Fruit fly (Drosophila melanogaster) whole organism, wandering third instar larva: Measurements from ENCODE around the gene CG16825.

Experiments
- CG32264 ChIP-seq: fragments of 200-800 bp; sonication (Bioruptor generic); optimal IDR thresholded peaks from 2 replicates; lab custom pipeline; 2016; ENCODE audit warnings: missing biosample characterization, missing genetic modification characterization
- CG9705 ChIP-seq: fragments of 200-800 bp; sonication (Bioruptor generic); optimal IDR thresholded peaks from 2 replicates; lab custom pipeline; 2018; ENCODE audit warnings: missing biosample characterization, mild to moderate bottlenecking, missing genetic modification characterization
- CrebA ChIP-seq: fragments of 200-800 bp; sonication (Bioruptor generic); optimal IDR thresholded peaks from 2 replicates; lab custom pipeline; 2016; ENCODE audit warnings: missing biosample characterization, mild to moderate bottlenecking, missing genetic modification characterization, borderline replicate concordance
- Dfd ChIP-seq: fragments of >200 bp; optimal IDR thresholded peaks from 2 replicates; lab custom pipeline; 2017; ENCODE audit warnings: missing biosample characterization, missing genetic modification characterization
- Dif ChIP-seq: fragments of 200-275, 200-300 bp; sonication (Bioruptor generic); optimal IDR thresholded peaks from 2 replicates; lab custom pipeline; 2018; ENCODE audit warnings: missing biosample characterization, missing genetic modification characterization; ENCODE audit not compliant: partially characterized antibody
- HLH106 ChIP-seq: fragments of 200-800 bp; optimal IDR thresholded peaks from 3 replicates; lab custom pipeline; 2019; ENCODE audit warnings: missing biosample characterization, mild to moderate bottlenecking, missing genetic modification characterization, moderate library complexity
- Hnf4 ChIP-seq: fragments of 200-800 bp; sonication (Bioruptor generic); optimal IDR thresholded peaks from 2 replicates; lab custom pipeline; 2016; ENCODE audit warnings: missing biosample characterization, mild to moderate bottlenecking, missing genetic modification characterization
- Jra ChIP-seq: sonication (Bioruptor generic); optimal IDR thresholded peaks from 2 replicates; lab custom pipeline; 2016; ENCODE audit warnings: missing biosample characterization, missing genetic modification characterization
- Mio ChIP-seq: sonication (Bioruptor generic); optimal IDR thresholded peaks from 2 replicates; lab custom pipeline; 2016; ENCODE audit warnings: missing biosample characterization, missing genetic modification characterization
- Myc ChIP-seq: fragments of >200 bp; optimal IDR thresholded peaks from 2 replicates; lab custom pipeline; 2017
- N ChIP-seq: fragments of >200 bp; optimal IDR thresholded peaks from 2 replicates; lab custom pipeline; 2018; ENCODE audit warnings: missing biosample characterization, missing external identifiers, missing genetic modification characterization
- OdsH ChIP-seq: fragments of 200-800 bp; sonication (Bioruptor generic); optimal IDR thresholded peaks from 2 replicates; lab custom pipeline; 2016; ENCODE audit warnings: missing biosample characterization, mild to moderate bottlenecking, missing genetic modification characterization
- Rel ChIP-seq, 2 experiments: fragments of 200-800 bp; sonication (Bioruptor generic) in 1 of 2; optimal IDR thresholded peaks; 2 replicates in 1 of 2; 3 replicates in 1 of 2; lab custom pipeline; 2016 to 2019; ENCODE audit warnings: mild to moderate bottlenecking in 2 of 2, missing biosample characterization in 2 of 2, missing genetic modification characterization in 2 of 2, moderate library complexity in 1 of 2
- Sp1 ChIP-seq: fragments of 200-800 bp; sonication (Bioruptor generic); optimal IDR thresholded peaks from 3 replicates; lab custom pipeline; 2019; ENCODE audit warnings: missing biosample characterization, mild to moderate bottlenecking, missing genetic modification characterization, moderate library complexity
- Vsx2 ChIP-seq: fragments of 200-300, 225-300 bp; sonication (Bioruptor generic); optimal IDR thresholded peaks from 2 replicates; lab custom pipeline; 2018; ENCODE audit warnings: missing biosample characterization, missing genetic modification characterization; ENCODE audit not compliant: partially characterized antibody
- br ChIP-seq: fragments of 200-800 bp; sonication (Bioruptor generic); optimal IDR thresholded peaks from 2 replicates; lab custom pipeline; 2016; ENCODE audit warnings: missing biosample characterization, missing genetic modification characterization
- brk ChIP-seq: fragments of 200-800 bp; sonication (Bioruptor generic); optimal IDR thresholded peaks from 2 replicates; lab custom pipeline; 2016; ENCODE audit warnings: missing biosample characterization, mild to moderate bottlenecking, missing genetic modification characterization
- dl ChIP-seq, 2 experiments: fragments of 175-275, 200-275 bp in 1 of 2; fragments of 200-275 bp in 1 of 2; sonication (Bioruptor generic); optimal IDR thresholded peaks; lab custom pipeline; 2018; ENCODE audit warnings: mild to moderate bottlenecking in 2 of 2, missing biosample characterization in 2 of 2, missing genetic modification characterization in 2 of 2, moderate library complexity in 2 of 2; ENCODE audit not compliant: partially characterized antibody in 2 of 2, insufficient read depth in 1 of 2
- dmrt93B ChIP-seq: fragments of 200-800 bp; sonication (Bioruptor generic); optimal IDR thresholded peaks from 2 replicates; lab custom pipeline; 2018; ENCODE audit warnings: missing biosample characterization, mild to moderate bottlenecking, missing genetic modification characterization
- dsf ChIP-seq: sonication (Bioruptor generic); optimal IDR thresholded peaks from 2 replicates; lab custom pipeline; 2016; ENCODE audit warnings: missing biosample characterization, missing genetic modification characterization, borderline replicate concordance
- ey ChIP-seq: fragments of 200-800 bp; sonication (Bioruptor generic); optimal IDR thresholded peaks from 2 replicates; lab custom pipeline; 2016; ENCODE audit warnings: missing biosample characterization, missing genetic modification characterization
- fru ChIP-seq: fragments of 200-800 bp; sonication (Bioruptor generic); optimal IDR thresholded peaks from 3 replicates; lab custom pipeline; 2016; ENCODE audit warnings: missing biosample characterization, mild to moderate bottlenecking, missing genetic modification characterization
- jim ChIP-seq: fragments of 175-275, 200-325 bp; sonication (Bioruptor generic); optimal IDR thresholded peaks from 2 replicates; lab custom pipeline; 2016; ENCODE audit warnings: missing biosample characterization, mild to moderate bottlenecking, missing genetic modification characterization
- lola ChIP-seq: fragments of >200 bp; optimal IDR thresholded peaks from 2 replicates; lab custom pipeline; 2017; ENCODE audit warnings: missing biosample characterization, missing genetic modification characterization
- pan ChIP-seq: fragments of >200 bp; optimal IDR thresholded peaks from 2 replicates; lab custom pipeline; 2017
- psq ChIP-seq: fragments of 200-800 bp; sonication (Bioruptor generic); optimal IDR thresholded peaks from 3 replicates; lab custom pipeline; 2017; ENCODE audit warnings: missing biosample characterization, mild to moderate bottlenecking, missing genetic modification characterization, moderate library complexity
- rgr ChIP-seq: fragments of 200-800 bp; sonication (Bioruptor generic); optimal IDR thresholded peaks from 3 replicates; lab custom pipeline; 2016; ENCODE audit warnings: missing biosample characterization, mild to moderate bottlenecking, missing genetic modification characterization
- sage ChIP-seq: fragments of 200-800 bp; sonication (Bioruptor generic); optimal IDR thresholded peaks from 2 replicates; lab custom pipeline; 2016; ENCODE audit warnings: missing biosample characterization, mild to moderate bottlenecking, missing genetic modification characterization
- sv ChIP-seq: fragments of 200-800 bp; sonication (Bioruptor generic); optimal IDR thresholded peaks from 3 replicates; lab custom pipeline; 2016; ENCODE audit warnings: missing biosample characterization, missing genetic modification characterization
- tai ChIP-seq: sonication (Bioruptor generic); optimal IDR thresholded peaks from 2 replicates; lab custom pipeline; 2016; ENCODE audit warnings: missing biosample characterization, missing genetic modification characterization
- usp ChIP-seq: fragments of >200 bp; optimal IDR thresholded peaks from 2 replicates; lab custom pipeline; 2017; ENCODE audit warnings: missing biosample characterization, missing genetic modification characterization
- woc ChIP-seq: sonication (Bioruptor generic); optimal IDR thresholded peaks from 2 replicates; lab custom pipeline; 2016; ENCODE audit warnings: missing biosample characterization, mild to moderate bottlenecking, missing genetic modification characterization

CG16825 gene

DNA sequence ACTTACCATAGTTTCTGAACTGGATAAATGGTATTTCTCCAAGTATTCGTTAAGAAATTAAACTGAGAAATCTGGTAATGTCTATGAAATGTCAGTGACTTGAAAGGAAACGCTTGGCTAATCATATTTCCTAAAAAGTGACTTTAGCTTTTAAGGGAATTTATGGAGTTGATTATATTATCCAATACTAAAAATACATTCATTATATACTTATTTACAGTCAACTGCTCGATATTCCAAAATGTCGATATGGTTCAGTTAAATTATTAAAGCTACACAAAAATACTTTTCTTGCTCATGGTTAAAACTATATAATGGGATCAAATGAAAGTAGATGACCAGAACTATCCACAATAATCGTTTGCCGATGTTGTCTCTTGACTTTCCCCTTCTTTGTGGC is 38.8 kb upstream of the CG16825 start, which contains the start of gene CG31848:
Gene CG31848 (minus strand): TSS at position 101 of the 400 bp plus-strand sequence.
- TF ChIP-seq Myc (lab: Kevin White, UChicago) (no peak), woc (GFP tag; lab: Kevin White, UChicago) (no peak), brk (GFP tag; lab: Kevin White, UChicago) (no peak), OdsH (GFP tag; lab: Kevin White, UChicago) (no peak), CG9705 (GFP tag; lab: Kevin White, UChicago) (no peak), psq (GFP tag; lab: Kevin White, UChicago) (no peak), dmrt93B (no peak), sage (GFP tag; lab: Kevin White, UChicago) (no peak), Rel (GFP tag; optimal IDR thresholded peaks at IDR 0.05; lab: Kevin White, UChicago) (no peak), Rel (tag; optimal IDR thresholded peaks at IDR 0.05; lab: Kevin White, UChicago) (no peak), sv (no peak), jim (GFP tag; lab: Kevin White, UChicago) (no peak), CG32264 (no peak), rgr (GFP tag; lab: Kevin White, UChicago) (no peak), Hnf4 (GFP tag; lab: Kevin White, UChicago) (no peak), Jra (GFP tag; lab: Kevin White, UChicago) (no peak)
- TF ChIP-seq, all 38 proteins: peak for 0

DNA sequence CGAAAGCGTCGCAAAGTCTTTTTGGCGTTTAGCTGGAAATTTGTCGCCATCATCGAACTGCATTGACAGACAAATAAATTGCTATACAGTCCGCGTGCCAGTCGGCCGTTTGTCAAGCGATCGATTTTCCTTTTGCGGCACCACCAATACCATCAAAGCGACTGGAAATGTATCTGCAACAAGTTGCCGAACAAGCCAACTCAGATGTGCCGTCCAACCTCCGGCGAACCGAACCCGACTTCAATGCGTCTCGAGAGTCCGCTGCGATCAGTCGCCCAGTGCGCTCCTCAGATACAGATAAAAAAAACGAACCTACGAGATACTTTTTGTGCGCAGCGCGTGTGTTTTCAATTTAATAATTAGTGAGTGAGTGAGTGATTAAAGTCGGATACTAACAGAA is 38.0 kb upstream of the CG16825 start:
- TF ChIP-seq br (no peak), dmrt93B (no peak), dl (GFP tag; optimal IDR thresholded peaks at IDR 0.05; lab: Kevin White, UChicago; ENCODE audit: insufficient read depth in 1 of 2, partially characterized antibody in 2 of 2) (no peak), rgr (GFP tag; lab: Kevin White, UChicago) (no peak), N (no peak), woc (GFP tag; lab: Kevin White, UChicago) (no peak), ey (GFP tag; lab: Kevin White, UChicago) (no peak), Mio (GFP tag; lab: Kevin White, UChicago) (no peak), Vsx2 (no peak)

DNA sequence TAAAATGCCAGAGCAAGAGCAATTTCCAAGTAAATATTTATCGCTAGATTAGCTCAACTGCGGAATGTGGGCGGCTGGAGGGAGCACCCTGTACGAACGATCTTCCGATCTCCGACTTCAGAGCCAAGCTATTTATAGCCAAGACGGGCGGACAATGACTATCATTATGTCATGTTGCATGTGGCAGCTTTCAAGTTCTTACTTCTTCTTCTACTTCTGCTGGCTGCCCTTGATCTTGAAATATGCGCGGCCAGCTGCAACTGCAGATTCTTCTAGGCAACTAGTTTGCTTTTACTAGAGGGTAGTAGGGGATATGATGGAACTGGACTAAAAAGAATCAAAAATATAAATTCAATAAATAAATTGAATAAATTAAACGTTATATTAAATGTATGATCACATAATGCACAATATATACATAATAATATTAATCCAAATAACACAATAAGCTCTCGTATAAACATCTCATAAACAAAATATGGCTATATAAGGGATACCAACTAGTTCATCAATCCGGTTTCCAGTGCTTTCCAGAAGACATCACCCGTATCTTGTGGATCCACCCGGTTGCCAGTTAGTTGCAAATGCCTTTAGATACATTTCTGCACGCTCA is 36.4 kb upstream of the CG16825 start:
- no peak for TF ChIP-seq Dif
- no peak for TF ChIP-seq HLH106 (tag; lab: Kevin White, UChicago)
- no peak for TF ChIP-seq psq (GFP tag; lab: Kevin White, UChicago)
- TF ChIP-seq Jra (GFP tag; lab: Kevin White, UChicago): no peak
- no peak for TF ChIP-seq sage (GFP tag; lab: Kevin White, UChicago)
- no peak for TF ChIP-seq OdsH (GFP tag; lab: Kevin White, UChicago)
- TF ChIP-seq rgr (GFP tag; lab: Kevin White, UChicago): no peak
- TF ChIP-seq lola (GFP tag; lab: Kevin White, UChicago): no peak
- TF ChIP-seq dsf (GFP tag; lab: Kevin White, UChicago): no peak
- TF ChIP-seq tai: no peak
- no peak for TF ChIP-seq dmrt93B

DNA sequence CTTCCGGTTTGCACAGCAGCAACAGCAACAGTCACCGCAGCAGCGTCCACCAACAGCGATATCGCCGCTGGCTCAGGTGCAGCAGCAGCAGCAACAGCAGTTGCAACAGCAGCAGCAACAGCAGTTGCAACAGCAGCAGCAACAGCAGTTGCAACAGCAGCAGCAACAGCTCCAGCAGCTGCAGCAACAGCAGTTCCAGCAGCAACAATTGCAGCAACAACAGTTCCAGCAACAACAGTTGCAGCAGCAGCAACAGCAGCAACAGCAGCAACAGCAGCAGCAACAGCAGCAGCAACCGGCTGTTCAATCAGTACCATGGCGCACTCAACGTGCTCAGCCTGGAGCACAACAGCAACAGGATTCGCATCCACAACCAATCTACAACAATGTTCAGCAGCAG is 32.0 kb upstream of the CG16825 start:
- TF ChIP-seq N (no peak), Dfd (GFP tag; lab: Kevin White, UChicago) (peak; percentile 85), psq (GFP tag; lab: Kevin White, UChicago) (no peak)
- TF ChIP-seq, all 38 proteins: peak for 1

DNA sequence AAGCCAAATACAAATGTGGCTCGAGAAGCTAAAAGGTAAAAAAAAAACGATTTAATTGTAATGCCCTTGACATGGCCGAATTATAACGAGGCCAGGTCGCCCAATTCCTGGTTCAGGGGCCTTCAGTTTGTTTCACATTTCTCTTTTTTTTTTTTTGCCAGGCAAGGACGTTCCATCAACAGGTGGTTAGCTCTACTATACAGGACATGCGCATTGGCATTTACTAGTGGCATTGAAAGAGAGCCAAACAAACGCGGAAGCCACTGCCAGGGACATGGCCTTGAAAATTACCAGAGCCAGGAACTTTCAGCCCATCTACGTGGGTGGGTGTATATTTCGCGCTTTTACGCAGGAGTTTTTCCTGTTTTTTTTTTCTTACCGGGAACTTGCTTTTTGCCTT is 18.8 kb upstream of the CG16825 start:
- no peak for TF ChIP-seq CG32264
- TF ChIP-seq woc (GFP tag; lab: Kevin White, UChicago): no peak
- TF ChIP-seq Hnf4 (GFP tag; lab: Kevin White, UChicago): no peak
- TF ChIP-seq N: no peak
- TF ChIP-seq Dif: no peak
- TF ChIP-seq usp: no peak
- TF ChIP-seq Jra (GFP tag; lab: Kevin White, UChicago): no peak
- TF ChIP-seq pan: no peak
- TF ChIP-seq Dfd (GFP tag; lab: Kevin White, UChicago): no peak
- TF ChIP-seq br: no peak
- no peak for TF ChIP-seq dl (GFP tag; optimal IDR thresholded peaks at IDR 0.05; lab: Kevin White, UChicago; ENCODE audit: insufficient read depth in 1 of 2, partially characterized antibody in 2 of 2)
- no peak for TF ChIP-seq Mio (GFP tag; lab: Kevin White, UChicago)
- no peak for TF ChIP-seq sage (GFP tag; lab: Kevin White, UChicago)
- no peak for TF ChIP-seq fru (GFP tag; lab: Kevin White, UChicago)
- TF ChIP-seq CrebA (GFP tag; lab: Kevin White, UChicago): no peak
- no peak for TF ChIP-seq dmrt93B
- no peak for TF ChIP-seq psq (GFP tag; lab: Kevin White, UChicago)
- TF ChIP-seq brk (GFP tag; lab: Kevin White, UChicago): no peak
- no peak for TF ChIP-seq Sp1 (GFP tag; lab: Kevin White, UChicago)
